Fruit fly (Drosophila melanogaster) whole organism, embryonic: ENCODE measurements around the gene CG32706.

Source experiments
- Atf3 ChIP-seq: fragments of 200-800 bp; sonication (Bioruptor generic); optimal IDR thresholded peaks from 3 replicates; lab custom pipeline; 2016; ENCODE audit warnings: missing biosample characterization, missing genetic modification characterization
- Atf6 ChIP-seq: fragments of 200-800 bp; sonication (Bioruptor generic); IDR thresholded peaks from 2 replicates; pipeline ENCODE4 v1.3.6; 2022; ENCODE audit warnings: missing biosample characterization, missing genetic modification characterization
- B-H1 ChIP-seq: fragments of 200-800 bp; sonication (Bioruptor generic); IDR thresholded peaks from 3 replicates; pipeline ENCODE4 v1.3.6; 2022; ENCODE audit warnings: missing biosample characterization, missing genetic modification characterization
- CG10321 ChIP-seq: fragments of 200-800 bp; sonication (Bioruptor generic); IDR thresholded peaks from 2 replicates; pipeline ENCODE4 v1.3.6; 2022; ENCODE audit warnings: missing biosample characterization, missing genetic modification characterization
- CG12155 ChIP-seq: fragments of 200-800 bp; sonication (Bioruptor generic); optimal IDR thresholded peaks from 3 replicates; lab custom pipeline; 2016; ENCODE audit warnings: missing biosample characterization, missing genetic modification characterization
- CG12236 ChIP-seq: fragments of 200-800 bp; sonication (Bioruptor generic); optimal IDR thresholded peaks from 2 replicates; lab custom pipeline; 2016; ENCODE audit warnings: missing biosample characterization, missing genetic modification characterization
- CG13775 ChIP-seq: fragments of 200-800 bp; sonication (Bioruptor generic); optimal IDR thresholded peaks from 3 replicates; lab custom pipeline; 2017; ENCODE audit warnings: missing biosample characterization, mild to moderate bottlenecking, missing genetic modification characterization
- CG14965 ChIP-seq: fragments of 200-800 bp; sonication (Bioruptor generic); optimal IDR thresholded peaks from 2 replicates; lab custom pipeline; 2016; ENCODE audit warnings: missing biosample characterization, missing genetic modification characterization, borderline replicate concordance
- CG15011 ChIP-seq: fragments of 200-800 bp; sonication (Bioruptor generic); optimal IDR thresholded peaks from 3 replicates; lab custom pipeline; 2018; ENCODE audit warnings: missing biosample characterization, mild to moderate bottlenecking, missing genetic modification characterization
- CG15269 ChIP-seq: fragments of 200-800 bp; sonication (Bioruptor generic); optimal IDR thresholded peaks from 2 replicates; lab custom pipeline; 2018; ENCODE audit warnings: missing biosample characterization, mild to moderate bottlenecking, missing genetic modification characterization, moderate library complexity
- CG15479 ChIP-seq: fragments of 200-800 bp; sonication (Bioruptor generic); optimal IDR thresholded peaks from 3 replicates; lab custom pipeline; 2019; ENCODE audit warnings: missing biosample characterization, mild to moderate bottlenecking, missing genetic modification characterization, moderate library complexity
- CG16815 ChIP-seq: fragments of 200-800 bp; sonication (Bioruptor generic); optimal IDR thresholded peaks from 3 replicates; lab custom pipeline; 2017; ENCODE audit warnings: missing biosample characterization, mild to moderate bottlenecking, missing genetic modification characterization
- CG17385 ChIP-seq: fragments of 200-800 bp; sonication (Bioruptor generic); optimal IDR thresholded peaks from 3 replicates; lab custom pipeline; 2018; ENCODE audit warnings: missing biosample characterization, mild to moderate bottlenecking, missing genetic modification characterization
- CG18599 ChIP-seq: fragments of 200-800 bp; sonication (Bioruptor generic); optimal IDR thresholded peaks from 3 replicates; lab custom pipeline; 2017; ENCODE audit warnings: missing biosample characterization, missing genetic modification characterization, mild to moderate bottlenecking, moderate library complexity, missing genetic modification reagents
- CG18764 ChIP-seq: fragments of 200-800 bp; sonication (Bioruptor generic); optimal IDR thresholded peaks from 3 replicates; lab custom pipeline; 2016; ENCODE audit warnings: missing biosample characterization, missing genetic modification characterization
- CG2129 ChIP-seq: fragments of 200-800 bp; sonication (Bioruptor generic); IDR thresholded peaks from 2 replicates; pipeline ENCODE4 v1.3.6; 2022; ENCODE audit warnings: missing biosample characterization, missing genetic modification characterization; ENCODE audit not compliant: partially characterized antibody
- CG2199 ChIP-seq: fragments of 200-800 bp; sonication (Bioruptor generic); IDR thresholded peaks from 3 replicates; pipeline ENCODE4 v1.3.6; 2022; ENCODE audit warnings: missing biosample characterization, missing genetic modification characterization
- CG2889 ChIP-seq: fragments of 200-800 bp; sonication (Bioruptor generic); IDR thresholded peaks from 3 replicates; pipeline ENCODE4 v1.3.6; 2022; ENCODE audit warnings: missing biosample characterization, missing genetic modification characterization
- CG3407 ChIP-seq: fragments of 200-800 bp; sonication (Bioruptor generic); optimal IDR thresholded peaks from 2 replicates; lab custom pipeline; 2018; ENCODE audit warnings: missing biosample characterization, mild to moderate bottlenecking, missing genetic modification characterization
- CG6813 ChIP-seq: fragments of 200-800 bp; sonication (Bioruptor generic); optimal IDR thresholded peaks from 2 replicates; lab custom pipeline; 2017; ENCODE audit warnings: missing biosample characterization, missing genetic modification characterization, mild to moderate bottlenecking, moderate library complexity, missing genetic modification reagents
- CG7372 ChIP-seq: fragments of 200-800 bp; sonication (Bioruptor generic); IDR thresholded peaks from 2 replicates; pipeline ENCODE4 v1.3.6; 2022; ENCODE audit warnings: missing biosample characterization, missing genetic modification characterization
- D ChIP-seq, 2 experiments: fragments of 200-800 bp in 1 of 2; fragments of >200 bp in 1 of 2; sonication (Bioruptor generic) in 1 of 2; optimal IDR thresholded peaks; 2 replicates in 1 of 2; 3 replicates in 1 of 2; lab custom pipeline; 2017; ENCODE audit warnings: mild to moderate bottlenecking in 1 of 2, missing biosample characterization in 1 of 2, missing genetic modification characterization in 1 of 2, missing genetic modification reagents in 1 of 2
- D19B ChIP-seq: fragments of 200-800 bp; sonication (Bioruptor generic); optimal IDR thresholded peaks from 2 replicates; lab custom pipeline; 2017; ENCODE audit warnings: missing biosample characterization, mild to moderate bottlenecking, missing genetic modification characterization
- Doc2 ChIP-seq: fragments of 200-800 bp; sonication (Bioruptor generic); IDR thresholded peaks from 2 replicates; pipeline ENCODE4 v1.3.6; 2022; ENCODE audit warnings: missing biosample characterization, missing genetic modification characterization
- Mad ChIP-seq: fragments of 200-800 bp; sonication (Bioruptor generic); optimal IDR thresholded peaks from 2 replicates; lab custom pipeline; 2016; ENCODE audit warnings: missing biosample characterization, missing genetic modification characterization
- Med ChIP-seq: fragments of 200-800 bp; sonication (Bioruptor generic); peaks from one replicate; lab custom pipeline; 2016; ENCODE audit warnings: missing biosample characterization, missing genetic modification characterization, mild to moderate bottlenecking, inconsistent platforms, moderate library complexity
- Nf-YB ChIP-seq: fragments of 200-800 bp; sonication (Bioruptor generic); optimal IDR thresholded peaks from 3 replicates; lab custom pipeline; 2019; ENCODE audit warnings: missing biosample characterization, mild to moderate bottlenecking, missing genetic modification characterization, moderate library complexity
- Rfx ChIP-seq: fragments of 200-800 bp; sonication (Bioruptor generic); IDR thresholded peaks from 2 replicates; pipeline ENCODE4 v1.3.6; 2022; ENCODE audit warnings: missing biosample characterization, missing genetic modification characterization
- Sry-β ChIP-seq: fragments of 200-800 bp; sonication (Bioruptor generic); optimal IDR thresholded peaks from 2 replicates; lab custom pipeline; 2018; ENCODE audit warnings: missing biosample characterization, mild to moderate bottlenecking, missing genetic modification characterization, moderate library complexity
- Xbp1 ChIP-seq: fragments of 200-800 bp; sonication (Bioruptor generic); optimal IDR thresholded peaks from 3 replicates; lab custom pipeline; 2016; ENCODE audit warnings: missing biosample characterization, mild to moderate bottlenecking, missing genetic modification characterization
- YL-1 ChIP-seq: fragments of 200-800 bp; sonication (Bioruptor generic); optimal IDR thresholded peaks from 3 replicates; lab custom pipeline; 2017; ENCODE audit warnings: missing biosample characterization, mild to moderate bottlenecking, missing genetic modification characterization
- ac ChIP-seq: fragments of 200-800 bp; sonication (Bioruptor generic); optimal IDR thresholded peaks from 3 replicates; lab custom pipeline; 2017; ENCODE audit warnings: missing biosample characterization, mild to moderate bottlenecking, missing genetic modification characterization
- al ChIP-seq: fragments of 200-800 bp; sonication (Bioruptor generic); IDR thresholded peaks from 2 replicates; pipeline ENCODE4 v1.3.6; 2022; ENCODE audit warnings: missing biosample characterization, missing genetic modification characterization
- ase ChIP-seq: fragments of 200-800 bp; sonication (Bioruptor generic); IDR thresholded peaks from 3 replicates; pipeline ENCODE4 v1.3.6; 2022; ENCODE audit warnings: missing biosample characterization, missing genetic modification characterization
- ash1 ChIP-seq: fragments of 200-800 bp; sonication (Bioruptor generic); optimal IDR thresholded peaks from 2 replicates; lab custom pipeline; 2018; ENCODE audit warnings: missing biosample characterization, mild to moderate bottlenecking, missing genetic modification characterization
- ci ChIP-seq: fragments of 200-800 bp; sonication (Bioruptor generic); IDR thresholded peaks from 3 replicates; pipeline ENCODE4 v1.3.6; 2022; ENCODE audit warnings: missing biosample characterization, missing genetic modification characterization
- crc ChIP-seq: fragments of 200-800 bp; sonication (Bioruptor generic); optimal IDR thresholded peaks from 2 replicates; lab custom pipeline; 2016; ENCODE audit warnings: missing biosample characterization, missing genetic modification characterization
- en ChIP-seq: fragments of 200-800 bp; sonication (Bioruptor generic); optimal IDR thresholded peaks from 2 replicates; lab custom pipeline; 2016; ENCODE audit warnings: missing biosample characterization, missing genetic modification characterization
- eve ChIP-seq, 2 experiments: fragments of >200 bp; optimal IDR thresholded peaks; 2 replicates each; lab custom pipeline; 2017; ENCODE audit warnings: missing biosample characterization in 2 of 2, missing genetic modification characterization in 2 of 2
- eyg ChIP-seq: fragments of 200-800 bp; sonication (Bioruptor generic); optimal IDR thresholded peaks from 3 replicates; lab custom pipeline; 2016; ENCODE audit warnings: missing biosample characterization, missing genetic modification characterization
- grau ChIP-seq: fragments of 200-800 bp; optimal IDR thresholded peaks from 3 replicates; lab custom pipeline; 2019; ENCODE audit warnings: missing biosample characterization, mild to moderate bottlenecking, missing genetic modification characterization, moderate library complexity
- gt ChIP-seq: fragments of 200-800 bp; sonication (Bioruptor generic); IDR thresholded peaks from 2 replicates; pipeline ENCODE4 v1.3.6; 2022; ENCODE audit warnings: missing biosample characterization, missing genetic modification characterization
- lbe ChIP-seq: fragments of 200-800 bp; sonication (Bioruptor generic); optimal IDR thresholded peaks from 2 replicates; lab custom pipeline; 2016; ENCODE audit warnings: missing biosample characterization, mild to moderate bottlenecking, missing genetic modification characterization
- mld ChIP-seq: fragments of 200-800 bp; sonication (Bioruptor generic); IDR thresholded peaks from 3 replicates; pipeline ENCODE4 v1.3.6; 2022; ENCODE audit warnings: missing biosample characterization, missing genetic modification characterization; ENCODE audit not compliant: partially characterized antibody
- phol ChIP-seq: fragments of 200-800 bp; sonication (Bioruptor generic); optimal IDR thresholded peaks from 3 replicates; lab custom pipeline; 2018; ENCODE audit warnings: missing biosample characterization, mild to moderate bottlenecking, missing genetic modification characterization, moderate library complexity
- pzg ChIP-seq: fragments of 200-800 bp; sonication (Bioruptor generic); optimal IDR thresholded peaks from 3 replicates; lab custom pipeline; 2018; ENCODE audit warnings: missing biosample characterization, mild to moderate bottlenecking, missing genetic modification characterization, moderate library complexity
- sim ChIP-seq: fragments of 200-800 bp; sonication (Bioruptor generic); IDR thresholded peaks from 2 replicates; pipeline ENCODE4 v1.3.6; 2022; ENCODE audit warnings: missing biosample characterization, missing genetic modification characterization
- trem ChIP-seq: fragments of 200-800 bp; optimal IDR thresholded peaks from 3 replicates; lab custom pipeline; 2019; ENCODE audit warnings: missing biosample characterization, mild to moderate bottlenecking, missing genetic modification characterization, moderate library complexity
- twi ChIP-seq: fragments of 200-800 bp; optimal IDR thresholded peaks from 2 replicates; lab custom pipeline; 2019; ENCODE audit warnings: missing biosample characterization, mild to moderate bottlenecking, missing genetic modification characterization, moderate library complexity
- vfl ChIP-seq: fragments of 200-800 bp; sonication (Bioruptor generic); optimal IDR thresholded peaks from 2 replicates; lab custom pipeline; 2016; ENCODE audit warnings: missing biosample characterization, missing genetic modification characterization
- zen2 ChIP-seq: fragments of 200-800 bp; sonication (Bioruptor generic); IDR thresholded peaks from 3 replicates; pipeline ENCODE4 v1.3.6; 2022; ENCODE audit warnings: missing biosample characterization, missing genetic modification characterization; ENCODE audit not compliant: partially characterized antibody

CG32706 gene

DNA sequence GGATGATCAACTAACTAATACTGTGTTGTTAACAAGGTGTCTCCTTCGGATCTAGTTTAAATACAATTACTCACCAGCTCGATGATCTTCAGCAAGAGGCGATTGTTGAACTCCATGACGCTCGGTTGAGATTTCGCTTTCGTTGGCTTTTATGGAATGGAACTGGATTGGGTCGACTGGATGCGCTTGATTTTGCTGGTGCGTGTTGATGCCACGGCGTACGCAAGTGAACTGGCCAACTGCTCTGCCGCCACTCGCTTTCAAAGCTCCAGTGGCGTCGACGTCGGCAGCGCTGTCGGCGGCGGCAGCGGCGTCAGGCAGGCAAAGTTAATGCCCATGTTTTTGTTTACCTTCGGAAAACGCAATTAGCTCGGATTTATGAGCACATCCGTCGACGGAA, 8.7 kb upstream of the CG32706 start, which contains the start of gene CG44325 (continued):
- no peak for TF ChIP-seq twi (tag; lab: Kevin White, UChicago)
- no peak for TF ChIP-seq sim (GFP tag; lab: Robert Waterston, UW)
- TF ChIP-seq phol (tag; lab: Kevin White, UChicago), result no peak
- no peak for TF ChIP-seq CG18764 (GFP tag; lab: Kevin White, UChicago)
- TF ChIP-seq pzg (GFP tag; lab: Kevin White, UChicago), result no peak
- TF ChIP-seq eve (GFP tag; optimal IDR thresholded peaks at IDR 0.05; lab: Kevin White, UChicago), result no peak
- no peak for TF ChIP-seq CG14965
- no peak for TF ChIP-seq CG2129 (GFP tag; lab: Robert Waterston, UW)
- no peak for TF ChIP-seq trem
- TF ChIP-seq Nf-YB, result no peak
- no peak for TF ChIP-seq CG2889 (GFP tag; lab: Robert Waterston, UW)
- no peak for TF ChIP-seq CG2199 (GFP tag; lab: Robert Waterston, UW)
- TF ChIP-seq mld, result no peak
- TF ChIP-seq Sry-β (GFP tag; lab: Kevin White, UChicago), result no peak
- TF ChIP-seq CG7372 (GFP tag; lab: Robert Waterston, UW), result no peak
- TF ChIP-seq grau, result no peak
- no peak for TF ChIP-seq CG12236 (GFP tag; lab: Kevin White, UChicago)
- TF ChIP-seq Xbp1, result no peak
- peak; percentile 41; the same call in 1 of the 2 replicates for TF ChIP-seq Rfx (GFP tag; lab: Robert Waterston, UW)
- no peak for TF ChIP-seq ash1 (GFP tag; lab: Kevin White, UChicago)
- no peak for TF ChIP-seq CG15011 (GFP tag; lab: Kevin White, UChicago)
- no peak for TF ChIP-seq ac (GFP tag; lab: Kevin White, UChicago)
- TF ChIP-seq vfl (GFP tag; lab: Kevin White, UChicago), result no peak
- TF ChIP-seq CG6813 (GFP tag; lab: Kevin White, UChicago), result no peak
- no peak for TF ChIP-seq YL-1 (GFP tag; lab: Kevin White, UChicago)
- no peak for TF ChIP-seq crc (GFP tag; lab: Kevin White, UChicago)
- no peak for TF ChIP-seq al
- no peak for TF ChIP-seq D (optimal IDR thresholded peaks at IDR 0.05; lab: Kevin White, UChicago)
- TF ChIP-seq D (GFP tag; optimal IDR thresholded peaks at IDR 0.05; lab: Kevin White, UChicago), result no peak
- TF ChIP-seq zen2, result no peak
- TF ChIP-seq CG15479 (GFP tag; lab: Kevin White, UChicago), result no peak
- TF ChIP-seq CG18599 (GFP tag; lab: Kevin White, UChicago), result no peak
- TF ChIP-seq gt, result no peak
- TF ChIP-seq Med (GFP tag; lab: Kevin White, UChicago), result peak; percentile 88
- TF ChIP-seq B-H1 (GFP tag; lab: Robert Waterston, UW), result no peak
- TF ChIP-seq Mad (GFP tag; lab: Kevin White, UChicago), result no peak
- TF ChIP-seq CG12155 (GFP tag; lab: Kevin White, UChicago), result no peak
- TF ChIP-seq Atf6 (GFP tag; lab: Robert Waterston, UW), result 0 out of 2 replicates have a peak, but pooled peaks have one; percentile 27
- TF ChIP-seq eyg, result no peak
- TF ChIP-seq CG15269 (tag; lab: Kevin White, UChicago), result no peak
- TF ChIP-seq ase (GFP tag; lab: Robert Waterston, UW), result no peak
- no peak for TF ChIP-seq CG17385 (GFP tag; lab: Kevin White, UChicago)
- TF ChIP-seq ci, result peak; percentile 57; the same call in 2 of the 3 replicates
- TF ChIP-seq CG13775 (GFP tag; lab: Kevin White, UChicago), result no peak
- no peak for TF ChIP-seq Doc2
- TF ChIP-seq Atf3 (GFP tag; lab: Kevin White, UChicago), result no peak
- TF ChIP-seq CG3407 (GFP tag; lab: Kevin White, UChicago), result no peak
- no peak for TF ChIP-seq CG16815 (GFP tag; lab: Kevin White, UChicago)
- no peak for TF ChIP-seq D19B (GFP tag; lab: Kevin White, UChicago)
- peak; percentile 41 for TF ChIP-seq lbe
- TF ChIP-seq CG10321, result no peak
- TF ChIP-seq en (GFP tag; lab: Kevin White, UChicago), result no peak
